Fruit fly (Drosophila melanogaster): ENCODE measurements around the gene ChLD3.

DNA sequence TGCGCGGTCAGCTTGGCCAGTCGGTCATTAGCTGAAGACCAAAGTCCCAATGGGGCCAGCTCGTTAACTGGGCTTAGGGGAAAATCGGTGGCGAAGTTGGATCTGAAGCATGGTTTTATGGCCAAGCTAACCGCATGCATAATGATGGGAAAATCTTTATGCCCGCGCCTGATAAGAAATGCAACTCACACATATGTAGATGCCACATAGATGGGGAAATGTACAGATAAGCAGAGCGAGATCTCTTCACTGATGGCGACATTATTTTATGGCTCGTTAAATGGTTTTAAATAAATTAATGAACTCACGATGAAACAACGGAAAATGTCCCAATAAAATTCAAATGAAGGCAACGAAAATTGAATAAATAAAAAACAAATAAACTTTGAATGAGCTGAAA lies 26.8 kb upstream of the ChLD3 start:
- no peak for TF ChIP-seq esg (GFP tag; conservative IDR thresholded peaks at IDR 0.05)
- TF ChIP-seq CG33213 (GFP tag; optimal IDR thresholded peaks at IDR 0.05) = no peak
- TF ChIP-seq Hr78 (GFP tag; optimal IDR thresholded peaks at IDR 0.05) = peak in 1 of 2 experiments; percentile 44

Data from whole organism, embryonic.